Worm (Caenorhabditis elegans) whole organism, dauer: ENCODE measurements around the gene tdpo-1.

Experiments used
- unc-62 ChIP-seq: sonication (generic microtip); optimal IDR thresholded peaks from 2 replicates; lab custom pipeline; 2017; ENCODE audit warnings: missing biosample characterization, missing genetic modification reagents, missing genetic modification characterization

The tdpo-1 gene

DNA sequence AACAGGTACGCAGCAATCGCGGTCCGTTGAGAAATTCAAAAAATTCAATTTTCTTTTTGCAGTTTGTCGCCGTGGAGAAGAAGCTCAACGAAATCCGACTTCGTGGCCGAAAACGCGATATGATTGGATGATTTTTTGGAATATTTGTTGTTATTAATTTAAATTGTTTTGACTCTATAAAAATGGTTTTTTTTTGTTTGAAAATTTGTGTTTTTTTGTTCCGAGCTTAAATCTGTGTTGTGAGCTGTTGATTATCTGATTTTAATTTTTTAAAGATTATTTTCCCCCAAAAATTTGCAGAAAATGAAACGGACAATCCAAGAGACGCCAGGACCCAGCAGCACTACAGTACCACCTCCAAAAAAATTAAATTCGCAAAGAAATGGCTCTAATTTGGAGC is at the start of gene tdpo-1:
Gene tdpo-1 (plus strand): TSS at position 301 of the 400 bp plus-strand sequence.
- no peak for TF ChIP-seq unc-62

DNA sequence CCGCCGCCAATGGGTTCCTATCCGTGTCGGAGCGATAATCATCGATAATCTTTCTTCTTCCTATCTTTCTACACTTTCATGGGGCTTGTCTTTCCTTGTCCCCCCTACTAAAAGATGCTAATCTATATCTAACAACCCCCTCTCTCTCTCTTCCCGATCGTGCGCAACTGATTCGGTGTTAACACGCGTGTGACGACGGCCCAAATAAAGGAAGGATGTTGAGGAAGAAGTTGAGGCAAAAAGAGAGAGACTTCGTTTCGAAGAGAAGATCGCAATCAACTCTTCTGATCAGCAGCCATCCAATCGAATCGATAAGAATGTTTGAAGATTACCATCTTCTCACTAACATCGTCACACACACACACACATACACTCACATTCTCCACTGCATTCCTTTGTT is 48.4 kb upstream of the tdpo-1 start:
- no peak for TF ChIP-seq unc-62

DNA sequence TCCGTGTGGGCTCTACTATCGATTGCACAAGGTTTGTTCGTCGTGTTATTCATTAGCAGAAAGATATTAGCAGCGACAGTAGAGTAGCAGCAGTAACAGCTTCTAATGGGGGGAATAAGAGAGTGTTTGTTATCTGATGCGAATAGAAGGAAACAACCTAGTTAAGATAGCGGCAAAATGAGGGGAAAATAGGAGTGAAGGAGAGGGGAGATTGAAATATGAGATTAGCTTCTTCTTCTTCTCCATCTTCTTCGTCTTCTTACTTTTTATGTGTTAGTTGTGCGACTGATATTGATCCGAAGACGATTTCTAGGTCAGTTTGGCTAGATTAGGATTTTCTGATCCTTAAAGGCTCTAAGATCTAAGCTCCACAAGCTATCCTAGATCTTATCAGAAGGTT is 44.8 kb upstream of the tdpo-1 start:
- TF ChIP-seq unc-62 = no peak

DNA sequence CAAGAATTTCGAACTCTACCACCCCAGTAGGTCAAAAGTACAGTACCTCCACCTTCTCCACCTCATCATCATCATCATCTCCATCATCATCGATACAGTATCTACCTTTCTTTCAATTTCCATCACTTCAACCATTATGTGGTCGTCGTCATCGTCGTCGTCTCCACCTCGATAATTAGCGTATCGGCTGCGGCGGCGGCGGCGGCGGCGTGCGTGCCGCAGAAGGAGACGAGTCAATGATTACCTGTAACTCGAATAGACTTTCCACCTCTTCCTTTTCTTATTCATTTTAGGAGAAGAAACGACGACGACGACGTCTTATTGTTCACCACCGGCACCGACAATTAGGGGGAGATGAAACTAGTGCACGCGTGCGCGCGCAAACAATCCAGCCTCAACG is 44.1 kb upstream of the tdpo-1 start:
- TF ChIP-seq unc-62 = no peak

DNA sequence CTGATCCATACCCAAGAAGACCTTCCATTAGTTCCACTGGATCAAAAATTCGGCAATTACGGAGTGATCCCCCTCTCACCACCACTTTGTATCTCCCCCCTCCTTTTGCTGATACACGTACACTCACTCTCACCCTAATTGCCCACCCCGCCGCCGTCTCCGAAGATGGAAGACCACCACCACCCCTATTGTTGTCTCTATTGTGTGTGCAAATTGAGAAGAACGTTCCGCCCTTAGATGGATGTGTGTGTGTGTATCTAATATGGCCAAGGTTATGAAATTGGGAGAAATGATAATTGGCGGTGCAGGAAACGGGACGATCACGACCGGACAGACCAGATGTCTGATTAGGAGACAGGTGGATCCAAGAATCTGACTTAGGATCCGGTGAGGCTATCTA is 43.4 kb upstream of the tdpo-1 start:
- no peak for TF ChIP-seq unc-62

DNA sequence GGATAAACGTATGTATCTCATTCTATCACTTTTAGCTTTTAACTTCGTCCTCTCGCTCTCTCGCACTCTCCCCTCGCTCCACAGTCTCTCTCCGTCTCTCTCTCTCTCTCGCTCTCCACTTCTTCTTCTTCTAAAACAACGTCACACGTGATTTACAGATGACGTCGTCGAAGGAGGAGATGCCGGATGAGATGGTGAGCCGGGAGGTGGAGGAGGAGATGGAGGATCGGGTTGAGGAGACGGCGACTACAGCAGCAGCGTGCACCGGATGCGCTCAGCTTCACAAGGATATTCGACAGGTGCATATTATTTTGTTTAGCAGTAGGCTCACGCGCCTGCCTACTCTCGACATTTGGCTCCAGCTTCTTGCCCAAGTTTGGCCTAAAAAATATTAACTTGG is 41.8 kb upstream of the tdpo-1 start, which contains the start of gene elt-6:
Gene elt-6 (plus strand): TSS at position 159 of the 400 bp plus-strand sequence.
- TF ChIP-seq unc-62 = no peak

DNA sequence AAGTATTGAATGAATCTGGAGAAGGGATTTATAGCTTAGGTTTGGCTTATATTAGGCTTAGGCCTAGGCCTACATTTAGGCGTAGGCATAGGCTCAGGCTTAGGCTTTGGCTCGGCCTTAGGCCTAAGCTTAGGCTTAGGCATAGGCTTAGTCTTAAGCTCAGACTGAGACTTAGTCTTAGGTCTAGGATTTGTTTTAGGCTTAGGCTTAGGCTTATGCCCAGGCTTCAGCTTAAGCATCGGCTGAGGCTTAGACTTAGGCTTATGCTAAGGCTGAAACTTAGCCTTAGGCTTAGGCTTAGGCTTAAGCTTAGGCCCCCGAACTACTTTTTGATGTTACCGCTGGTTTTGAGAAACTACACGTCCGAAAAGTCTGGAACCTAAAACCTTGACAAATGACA is 39.1 kb upstream of the tdpo-1 start:
- no peak for TF ChIP-seq unc-62

DNA sequence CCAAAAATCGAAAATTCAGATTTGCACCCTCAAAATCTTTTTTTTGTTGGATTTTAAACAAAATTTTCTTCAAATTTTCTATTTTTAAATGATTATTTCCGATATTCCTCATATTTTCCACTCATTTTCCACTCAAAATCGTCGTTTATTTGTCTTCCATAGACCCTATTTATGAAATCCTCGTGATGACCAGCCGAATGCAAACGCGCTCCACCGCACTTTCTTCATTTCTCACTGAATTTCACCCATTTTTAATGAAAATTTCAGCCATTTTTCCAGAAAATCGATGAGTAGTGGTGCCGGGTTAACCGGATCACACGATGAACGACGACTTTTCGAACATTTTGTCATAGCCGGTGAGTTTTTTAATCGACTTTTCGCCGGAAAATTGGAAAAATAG is 35.9 kb upstream of the tdpo-1 start, which contains the start of gene denn-4:
Gene denn-4 (plus strand): TSS at position 280 of the 400 bp plus-strand sequence.
- no peak for TF ChIP-seq unc-62

DNA sequence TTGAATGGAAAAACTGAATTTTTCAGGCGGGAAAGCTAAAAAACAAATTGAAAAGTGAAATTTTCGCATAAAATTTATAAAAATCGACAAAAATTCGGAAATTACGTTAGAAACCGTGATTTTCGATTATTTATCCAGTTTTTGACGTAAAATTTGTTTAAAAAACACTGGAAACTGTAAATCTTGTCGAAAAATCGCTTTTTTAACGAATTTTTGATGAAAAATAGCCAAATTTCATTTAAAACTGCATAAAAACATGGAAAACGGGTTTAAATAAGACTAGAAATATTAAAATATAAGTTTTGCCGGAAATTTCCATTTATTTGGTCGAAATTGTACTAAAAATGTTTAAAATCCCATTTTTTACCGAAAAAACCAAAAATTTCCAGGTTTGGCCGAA is 35.5 kb upstream of the tdpo-1 start:
- TF ChIP-seq unc-62 = no peak

DNA sequence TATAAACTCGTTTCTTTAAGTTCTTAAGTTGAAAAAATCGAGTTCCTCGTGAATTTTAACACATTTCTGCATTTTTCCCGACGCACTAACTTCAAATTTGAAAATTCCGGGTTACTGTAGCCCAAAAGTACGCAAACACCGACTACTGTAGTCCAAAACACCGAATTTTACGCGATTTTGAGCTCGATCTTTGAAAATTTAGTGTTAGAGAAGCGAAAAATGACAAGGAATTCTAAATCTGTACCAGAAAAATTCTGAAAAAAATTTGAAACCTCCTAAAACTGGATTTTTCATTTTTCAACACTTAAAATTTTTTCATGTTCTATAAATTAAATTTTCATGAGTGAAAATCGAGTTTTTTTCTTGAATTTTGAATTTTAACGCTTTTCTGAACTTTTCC is 14.5 kb upstream of the tdpo-1 start:
- no peak for TF ChIP-seq unc-62

DNA sequence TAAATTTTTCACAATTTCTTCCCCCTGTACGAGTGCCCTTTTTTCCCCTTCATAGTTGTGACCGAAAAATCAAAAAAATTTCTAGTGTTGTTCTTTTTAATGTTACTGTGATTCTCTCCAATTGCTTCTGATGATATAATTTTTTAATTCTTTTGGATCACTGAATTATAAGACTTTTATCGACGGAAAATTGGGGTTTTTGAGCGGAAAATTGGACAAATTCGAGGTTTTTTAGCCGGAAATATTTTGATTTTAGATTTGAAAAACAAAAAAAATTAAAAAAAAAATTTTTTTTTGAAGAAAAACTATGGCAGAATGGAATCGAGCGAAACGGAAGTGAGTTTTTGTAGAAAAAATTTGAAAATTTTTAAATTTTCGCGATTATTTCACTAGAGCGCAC is 11.8 kb upstream of the tdpo-1 start, which contains the start of gene tsen-54:
Gene tsen-54 (plus strand): TSS at position 301 of the 400 bp plus-strand sequence.
- TF ChIP-seq unc-62 = no peak

DNA sequence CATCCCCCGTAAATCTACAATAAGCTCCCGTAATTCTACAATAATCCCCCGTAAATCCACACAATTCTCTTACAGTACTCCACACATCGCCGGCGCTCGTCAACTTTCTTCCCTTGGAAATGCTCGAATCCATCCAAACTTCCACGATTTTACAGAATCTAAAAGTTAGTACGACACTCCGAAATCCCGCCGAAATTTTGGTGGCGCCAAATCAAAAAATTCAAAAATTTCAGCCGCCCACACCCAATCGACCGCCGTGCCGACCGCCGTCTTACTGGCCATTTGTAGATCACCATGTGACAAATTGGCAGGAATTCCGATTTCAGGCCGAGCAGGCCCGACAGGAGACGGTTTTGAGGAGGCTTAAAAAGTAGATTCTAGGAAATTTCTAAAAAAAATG is 7.3 kb upstream of the tdpo-1 start:
- TF ChIP-seq unc-62 = no peak

DNA sequence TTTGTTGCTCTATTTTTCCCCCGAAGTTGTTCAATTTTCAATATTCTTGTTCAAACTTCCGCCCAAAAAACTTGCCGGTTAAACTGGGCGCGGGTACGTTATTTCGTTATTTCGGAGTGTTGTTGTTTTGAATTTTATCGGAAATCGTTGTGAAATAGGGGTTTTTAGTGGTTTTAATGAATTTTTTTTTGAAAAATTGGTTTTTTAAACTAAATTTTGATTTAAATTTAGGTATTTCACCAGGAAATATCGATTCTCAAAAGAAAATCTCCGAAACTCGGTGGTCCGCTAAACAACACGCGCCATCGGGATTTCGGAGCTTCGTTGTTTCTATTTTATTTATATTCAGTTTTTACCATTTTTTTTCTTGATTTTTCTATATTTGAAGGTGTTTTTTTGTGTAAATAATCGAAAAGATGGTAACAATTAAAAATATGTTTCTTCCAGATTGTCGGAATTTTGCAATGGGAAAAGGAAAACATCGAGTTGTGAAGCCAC is 6.5 kb upstream of the tdpo-1 start, which contains the start of gene F52C12.2:
Gene F52C12.2 (plus strand): TSS at position 448 of the 498 bp plus-strand sequence.
- no peak for TF ChIP-seq unc-62

DNA sequence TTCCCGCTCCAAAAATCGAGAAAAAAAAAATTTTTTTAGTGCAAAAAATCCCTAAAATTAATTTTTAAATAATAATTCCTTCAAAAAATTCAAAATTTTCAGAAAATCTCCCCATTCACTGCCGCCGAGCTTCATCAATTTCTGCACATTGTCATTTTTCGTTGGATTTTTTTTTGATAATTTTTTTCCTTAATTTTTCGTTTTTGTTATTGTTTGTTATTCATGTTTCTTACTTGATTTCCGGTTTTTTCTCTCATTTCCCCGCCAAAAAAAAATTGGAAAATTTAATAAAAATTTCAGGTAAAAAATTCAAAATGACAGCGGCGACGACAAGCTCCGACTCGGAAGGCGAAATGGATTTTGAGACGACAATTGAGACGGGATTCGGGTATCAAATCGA is 3.2 kb upstream of the tdpo-1 start, which contains the start of gene F52C12.6:
Gene F52C12.6 (plus strand): TSS at position 301 of the 400 bp plus-strand sequence.
- no peak for TF ChIP-seq unc-62

DNA sequence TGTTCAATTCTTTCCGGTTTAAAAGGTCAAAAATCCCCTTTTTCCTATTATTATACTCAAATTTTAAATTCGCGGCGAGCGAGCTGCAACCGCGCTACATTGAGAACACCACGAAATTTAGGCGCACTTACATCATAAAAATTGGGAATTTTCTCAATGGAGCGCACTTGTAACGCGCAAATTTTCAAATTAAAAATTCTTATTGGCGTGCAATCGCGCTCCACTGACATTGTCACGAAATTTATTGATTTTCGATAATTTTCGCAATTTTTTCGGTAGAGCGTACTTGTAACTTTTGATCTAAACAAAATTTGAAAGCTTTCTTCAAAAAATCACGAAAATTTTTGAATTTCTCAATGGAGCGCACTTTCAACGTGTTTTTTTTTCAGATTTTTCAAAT is 3.6 kb downstream of the tdpo-1 start, which contains the start of gene ulp-3:
Gene ulp-3 (plus strand): TSS at position 388 of the 400 bp plus-strand sequence.
- TF ChIP-seq unc-62 = no peak

DNA sequence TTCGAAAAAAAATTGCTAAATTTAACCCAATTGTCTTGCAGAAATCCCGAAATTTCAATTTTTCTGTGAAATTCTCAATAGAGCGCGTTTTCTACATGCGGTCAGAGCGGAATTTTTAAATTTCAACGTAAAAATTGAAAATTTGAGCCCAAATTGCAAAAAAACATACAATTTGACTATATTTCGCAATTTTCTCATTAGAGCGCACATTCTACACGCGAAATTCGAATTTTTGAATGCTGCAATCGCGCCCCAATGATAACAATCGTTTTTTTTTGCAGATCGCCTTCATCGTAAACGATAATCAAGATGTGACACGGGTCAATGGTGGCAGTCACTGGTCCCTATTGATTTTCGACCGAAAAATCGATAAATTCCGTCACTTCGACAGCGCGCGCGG is 4.4 kb downstream of the tdpo-1 start:
- TF ChIP-seq unc-62 = no peak

DNA sequence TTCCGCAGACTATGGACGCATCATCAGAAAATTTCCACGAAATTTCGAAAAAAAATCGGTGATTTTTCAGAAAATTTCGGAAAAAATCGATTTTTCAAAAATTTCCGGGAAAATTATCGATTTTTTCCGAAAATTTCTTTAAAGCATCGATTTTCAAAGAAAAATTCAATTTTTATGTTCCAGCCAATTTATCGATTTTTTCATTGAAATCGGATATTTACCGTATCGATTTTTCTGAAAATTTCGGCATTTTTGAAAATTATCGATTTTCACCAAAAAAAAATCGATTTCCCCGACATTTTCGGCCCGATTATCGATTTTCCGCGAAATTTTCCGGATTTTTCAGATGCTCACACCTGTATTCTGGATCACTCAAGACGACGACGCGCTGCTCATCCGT is 5.5 kb downstream of the tdpo-1 start, which contains the start of gene Y48A5A.1:
Gene Y48A5A.1 (plus strand): TSS at position 347 of the 400 bp plus-strand sequence.
- TF ChIP-seq unc-62 = no peak

DNA sequence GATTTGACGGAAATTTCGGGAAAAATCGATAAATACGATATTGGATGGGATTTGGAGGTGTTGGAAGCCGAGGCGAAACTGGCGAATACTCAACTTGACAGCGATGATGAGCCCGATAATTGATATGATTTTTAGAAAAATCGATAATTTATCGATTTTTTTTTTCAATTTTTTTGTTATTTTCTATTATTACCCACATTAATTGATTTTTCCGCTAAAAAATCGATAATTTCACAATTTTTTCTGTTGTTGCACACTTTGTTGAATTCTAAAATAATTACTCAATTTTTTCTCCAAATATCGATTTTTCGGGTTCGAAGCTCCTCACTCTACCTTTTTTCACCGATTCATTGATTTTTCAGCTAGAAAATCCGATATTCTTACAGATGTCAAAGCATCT is 9.7 kb downstream of the tdpo-1 start, which contains the start of gene Y48A5A.3:
Gene Y48A5A.3 (plus strand): TSS at position 385 of the 400 bp plus-strand sequence.
- no peak for TF ChIP-seq unc-62

DNA sequence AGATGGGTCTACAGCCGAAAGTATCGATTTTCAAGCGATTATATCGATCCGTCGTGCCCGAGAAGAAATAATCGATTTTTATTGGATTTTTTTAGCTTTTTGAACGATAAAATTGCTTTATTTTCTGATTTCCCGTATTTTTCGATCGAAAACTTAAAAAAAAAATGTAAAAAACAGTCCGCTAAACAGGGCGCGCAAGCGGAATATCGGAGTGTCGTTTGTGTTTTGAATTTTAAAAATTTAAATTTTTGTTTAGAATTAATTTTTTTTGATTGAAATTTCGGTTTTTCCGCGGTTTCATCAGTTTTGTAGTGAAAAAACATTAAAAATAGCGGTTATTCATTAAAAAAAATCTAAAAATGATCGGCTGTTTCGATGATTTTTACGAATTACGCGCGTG is 10.5 kb downstream of the tdpo-1 start:
- TF ChIP-seq unc-62 = no peak
